Worm (Caenorhabditis elegans) whole organism, L1 larva: Measurements from ENCODE around the gene Y116F11A.6.

ENCODE experiments used
- egl-27 ChIP-seq, 2 experiments: fragments of 150-350 bp in 1 of 2; sonication (generic microtip); optimal IDR thresholded peaks; 3 replicates each; lab custom pipeline; 2017 to 2018; ENCODE audit warnings: missing biosample characterization in 2 of 2, missing genetic modification characterization in 2 of 2, missing genetic modification reagents in 2 of 2
- elt-2 ChIP-seq: sonication (generic microtip); optimal IDR thresholded peaks from 2 replicates; lab custom pipeline; 2016; ENCODE audit warnings: missing genetic modification characterization, mild to moderate bottlenecking, inconsistent platforms, missing compliant biosample characterization, missing genetic modification reagents
- fos-1 ChIP-seq: fragments of 150-350 bp; optimal IDR thresholded peaks from 2 replicates; lab custom pipeline; 2014; ENCODE audit warnings: missing biosample characterization, missing genetic modification characterization
- jun-1 ChIP-seq: fragments of 150-350 bp; optimal IDR thresholded peaks from 2 replicates; lab custom pipeline; 2014; ENCODE audit warnings: missing biosample characterization, missing genetic modification reagents, missing genetic modification characterization
- lsy-2 ChIP-seq, 2 experiments: fragments of 150-350 bp; optimal IDR thresholded peaks; 2 replicates each; lab custom pipeline; 2014; ENCODE audit warnings: missing biosample characterization in 2 of 2, missing genetic modification characterization in 2 of 2
- mdl-1 ChIP-seq, 2 experiments: fragments of 150-350 bp; optimal IDR thresholded peaks; 2 replicates each; lab custom pipeline; 2014 to 2017; ENCODE audit warnings: missing biosample characterization in 2 of 2, missing genetic modification characterization in 2 of 2, inconsistent platforms in 1 of 2
- mep-1 ChIP-seq: fragments of 150-350 bp; optimal IDR thresholded peaks from 2 replicates; lab custom pipeline; 2014; ENCODE audit warnings: missing biosample characterization, missing genetic modification characterization
- nhr-237 ChIP-seq: fragments of 150-350 bp; optimal IDR thresholded peaks from 2 replicates; lab custom pipeline; 2014; ENCODE audit warnings: missing biosample characterization, missing genetic modification characterization
- nhr-47 ChIP-seq: sonication (generic microtip); optimal IDR thresholded peaks from 2 replicates; lab custom pipeline; 2016; ENCODE audit warnings: mild to moderate bottlenecking, missing genetic modification characterization, moderate library complexity, missing compliant biosample characterization
- pag-3 ChIP-seq: sonication (generic microtip); optimal IDR thresholded peaks from 2 replicates; lab custom pipeline; 2017; ENCODE audit warnings: missing genetic modification characterization, mild to moderate bottlenecking, missing compliant biosample characterization, antibody characterized with exemption, borderline replicate concordance; ENCODE audit not compliant: insufficient read depth
- rnt-1 ChIP-seq: sonication (generic microtip); optimal IDR thresholded peaks from 2 replicates; lab custom pipeline; 2016; ENCODE audit warnings: mild to moderate bottlenecking, missing genetic modification characterization, moderate library complexity, missing compliant biosample characterization
- unc-130 ChIP-seq: fragments of 150-350 bp; optimal IDR thresholded peaks from 2 replicates; lab custom pipeline; 2017; ENCODE audit warnings: missing biosample characterization, missing genetic modification characterization, inconsistent platforms
- vab-15 ChIP-seq: sonication (generic microtip); optimal IDR thresholded peaks from 2 replicates; lab custom pipeline; 2017; ENCODE audit warnings: missing genotype, mild to moderate bottlenecking, missing genetic modification characterization, missing compliant biosample characterization
- zip-4 ChIP-seq: fragments of 200-800 bp; sonication (Bioruptor generic); optimal IDR thresholded peaks from 2 replicates; lab custom pipeline; 2018; ENCODE audit warnings: mild to moderate bottlenecking, missing genetic modification characterization, moderate library complexity, missing compliant biosample characterization

DNA sequence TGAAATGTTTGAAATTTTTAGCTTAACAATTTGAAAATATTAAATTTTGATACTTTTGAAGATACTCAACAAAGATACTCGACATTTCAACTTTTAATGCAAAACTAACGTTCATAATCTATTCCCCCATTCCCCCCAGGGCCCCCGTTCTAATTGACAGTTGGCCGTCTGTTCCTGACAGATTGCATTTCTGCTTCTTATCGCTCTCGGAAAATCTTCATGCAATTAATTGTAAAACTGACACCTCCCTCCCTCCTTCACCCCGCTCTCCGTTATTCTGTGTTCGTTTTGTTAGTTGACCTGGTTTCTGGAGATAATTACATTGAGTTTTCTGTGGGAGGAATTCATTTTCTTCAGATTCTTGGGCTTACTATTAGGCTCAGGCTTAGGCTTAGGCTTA, 1.4 kb upstream of the Y116F11A.6 start:
- TF ChIP-seq mep-1 (tag; lab: Kevin White, UChicago) = no peak
- TF ChIP-seq nhr-237 (tag; lab: Kevin White, UChicago) = no peak
- no peak for TF ChIP-seq zip-4 (GFP tag; lab: Kevin White, UChicago)
- TF ChIP-seq lsy-2 (tag; optimal IDR thresholded peaks at IDR 0.05; lab: Kevin White, UChicago) = no peak
- TF ChIP-seq nhr-47 (tag; lab: Kevin White, UChicago) = no peak
- TF ChIP-seq vab-15 (tag; lab: Kevin White, UChicago) = no peak
- TF ChIP-seq fos-1 (tag; lab: Kevin White, UChicago) = no peak
- TF ChIP-seq pag-3 (tag; lab: Kevin White, UChicago) = no peak
- no peak for TF ChIP-seq unc-130 (tag; lab: Kevin White, UChicago)
- TF ChIP-seq rnt-1 = no peak
- TF ChIP-seq mdl-1 (tag; optimal IDR thresholded peaks at IDR 0.05; lab: Kevin White, UChicago) = no peak
- no peak for TF ChIP-seq elt-2 (tag; lab: Kevin White, UChicago)
- no peak for TF ChIP-seq egl-27 (tag; optimal IDR thresholded peaks at IDR 0.05; lab: Kevin White, UChicago)
- TF ChIP-seq jun-1 (tag; lab: Kevin White, UChicago) = no peak
